Fruit fly (Drosophila melanogaster): Measurements from ENCODE around the gene CG5966.
A peak's percentile ranks its signal among the peaks of the same experiment; 100 is the strongest.

CG5966 gene

DNA sequence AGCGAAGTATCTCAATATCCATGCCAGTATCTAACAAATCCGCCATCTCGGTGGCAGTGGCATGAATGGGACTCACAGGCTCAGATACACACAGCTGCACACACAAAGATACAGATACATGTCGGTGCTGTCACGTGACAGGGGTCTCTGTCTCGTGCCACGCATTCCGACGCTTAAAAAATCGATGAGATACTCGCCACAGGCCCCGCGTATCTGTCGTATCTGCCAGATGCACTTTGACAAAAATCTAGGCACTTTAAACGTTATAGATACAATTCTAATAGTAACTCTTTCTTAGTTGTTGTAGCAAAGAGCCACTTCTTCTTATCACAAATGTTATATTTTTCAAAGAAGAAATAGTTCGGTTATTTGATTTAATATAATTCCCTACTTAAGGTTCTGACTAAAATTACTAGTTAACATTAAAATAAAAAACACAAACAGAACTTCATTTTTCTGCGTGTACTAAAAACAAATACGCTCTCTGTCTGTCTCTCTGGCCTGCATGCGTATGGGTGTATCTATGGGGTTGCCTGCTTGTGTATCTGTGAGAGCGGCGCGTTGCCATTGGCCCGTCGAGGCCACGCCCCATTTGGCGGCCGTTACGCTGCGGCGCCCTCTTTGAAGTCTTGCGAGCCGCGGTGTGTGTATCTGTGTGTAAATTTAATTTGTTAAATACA is 12.3 kb downstream of the CG5966 start, which contains the start of gene CG4766:
CG4766 (minus strand) TSS at position 51 of the 680 bp plus-strand sequence.
- TF ChIP-seq noc (tag; optimal IDR thresholded peaks at IDR 0.05), result peak; percentile 43

DNA sequence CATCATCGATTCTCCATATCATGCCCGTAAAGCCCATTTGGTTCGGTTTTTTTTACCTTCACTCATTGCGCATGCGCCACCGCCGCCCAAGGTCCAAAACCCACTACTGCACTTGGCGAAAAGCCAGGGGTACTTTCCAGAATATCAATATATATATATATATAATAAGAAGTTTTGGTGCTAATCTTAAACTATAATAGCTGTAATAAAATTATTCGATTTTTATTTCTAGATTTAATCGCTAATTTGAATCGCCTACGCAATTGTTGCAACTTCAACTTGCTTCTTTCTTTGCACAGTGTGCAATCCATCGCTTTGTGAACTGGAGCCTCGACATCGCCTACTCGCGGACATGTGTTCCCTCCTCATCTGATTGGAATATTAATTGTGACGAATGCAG is 15.2 kb downstream of the CG5966 start:
- TF ChIP-seq noc (tag; optimal IDR thresholded peaks at IDR 0.05), result no peak

DNA sequence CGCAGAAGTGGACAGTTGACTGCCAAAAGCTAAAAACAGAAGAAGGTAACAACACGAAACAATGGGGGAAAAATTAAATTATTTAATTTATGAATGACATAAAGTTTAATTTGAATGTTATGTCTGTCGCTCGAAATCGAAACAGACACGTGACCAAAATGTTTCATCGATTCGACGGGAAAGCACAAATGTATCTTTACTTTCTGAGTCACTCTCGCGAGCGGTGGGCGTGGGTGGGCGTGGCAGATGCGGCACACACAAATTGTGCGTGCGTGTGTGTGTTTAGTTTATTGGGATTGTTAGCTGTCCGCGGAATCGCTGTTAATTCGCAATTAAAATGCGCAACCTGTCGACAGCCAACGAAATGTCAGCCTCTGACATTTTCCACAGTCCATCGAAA is 18.9 kb downstream of the CG5966 start:
- TF ChIP-seq noc (tag; optimal IDR thresholded peaks at IDR 0.05), result no peak

DNA sequence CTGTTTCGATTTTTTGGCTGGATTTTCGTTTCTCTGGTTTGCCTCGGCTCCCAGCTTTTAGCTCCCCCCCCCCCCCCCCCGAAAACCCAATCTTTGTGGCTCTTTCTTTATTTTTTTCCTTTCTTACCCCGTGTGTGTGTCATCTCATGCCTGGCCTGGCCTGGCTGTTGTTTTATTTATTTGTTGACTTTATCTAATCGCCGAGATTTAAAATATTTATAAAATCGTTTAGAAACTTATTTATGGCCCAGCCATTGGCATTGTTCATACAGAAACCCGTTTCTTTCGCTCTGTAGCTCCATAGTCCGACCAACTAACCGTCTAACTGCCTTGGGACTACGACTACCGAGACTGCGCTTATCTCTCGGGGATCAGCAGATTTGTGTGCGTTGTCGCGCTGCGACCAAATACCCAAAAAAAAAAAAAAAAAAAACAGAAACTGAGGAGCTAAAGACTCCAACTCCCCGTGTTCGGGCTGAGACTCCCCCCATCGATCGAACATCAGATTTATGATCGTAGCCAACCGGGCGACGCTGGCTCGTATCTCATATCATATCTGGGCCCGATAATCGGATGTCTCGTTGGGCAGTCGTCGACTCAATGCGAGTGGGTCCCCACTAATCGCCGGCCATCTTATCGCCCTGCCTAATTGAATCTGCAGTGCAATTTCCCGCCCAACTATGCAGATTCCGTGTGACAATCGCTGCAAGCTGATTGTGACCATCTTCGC is 22.1 kb downstream of the CG5966 start:
- TF ChIP-seq noc (tag; optimal IDR thresholded peaks at IDR 0.05), result peak; percentile 60

DNA sequence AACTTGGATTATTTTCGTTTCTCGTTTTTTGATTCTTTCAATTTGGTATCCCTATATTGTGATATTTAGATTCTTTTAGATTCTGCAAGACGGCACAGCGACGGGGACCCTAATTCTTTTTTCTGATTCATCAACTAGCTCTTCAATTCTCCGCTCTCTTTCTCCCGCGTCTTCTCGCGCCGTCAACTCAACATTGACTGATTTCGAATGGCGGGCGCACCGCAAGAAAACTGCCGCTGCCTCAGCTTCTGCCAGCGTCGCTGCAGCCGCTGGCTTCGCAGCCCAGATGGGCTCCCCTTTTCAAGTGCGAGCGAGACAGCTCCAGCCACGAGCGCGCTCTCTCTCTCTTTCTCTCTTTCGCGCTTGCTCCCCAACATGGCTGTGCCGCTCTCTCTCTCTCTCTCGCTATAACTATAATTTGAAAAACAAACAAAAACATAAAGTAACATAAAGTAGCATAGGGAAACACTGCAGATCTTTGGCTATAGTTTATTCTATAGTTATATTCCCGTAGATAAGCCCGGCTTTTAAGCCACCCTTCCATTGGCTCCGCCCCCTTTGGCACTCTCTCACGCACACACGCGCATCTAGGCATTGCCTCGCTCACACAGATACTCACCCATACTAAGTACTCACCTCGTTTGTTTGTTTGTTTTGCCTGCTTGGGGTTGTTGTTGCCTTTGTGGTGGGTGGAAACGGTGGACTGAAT is 24.5 kb downstream of the CG5966 start, which contains the start of gene mab-21:
mab-21 (minus strand) TSS at position 206 of the 709 bp plus-strand sequence.
- TF ChIP-seq noc (tag; optimal IDR thresholded peaks at IDR 0.05), result no peak

DNA sequence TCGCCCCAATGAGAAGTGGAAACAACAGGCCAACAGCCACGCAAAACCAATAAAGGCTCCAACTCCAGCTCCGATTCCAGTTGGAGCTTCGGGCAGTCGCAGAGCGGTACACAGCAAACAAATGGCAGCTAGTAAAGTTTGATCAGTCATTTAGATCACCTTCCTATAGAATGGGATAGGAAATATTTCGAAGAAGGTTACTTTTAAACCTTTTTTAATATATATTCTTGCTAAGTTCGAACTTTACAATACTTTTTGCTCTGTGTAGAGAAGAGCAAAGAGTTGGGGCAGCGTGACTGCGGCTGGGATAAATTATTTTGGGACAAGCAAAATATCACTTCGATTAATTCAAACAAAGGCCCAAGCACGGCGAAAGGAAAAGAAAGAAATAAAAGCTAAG is 31.7 kb downstream of the CG5966 start:
- TF ChIP-seq noc (tag; optimal IDR thresholded peaks at IDR 0.05), result no peak

DNA sequence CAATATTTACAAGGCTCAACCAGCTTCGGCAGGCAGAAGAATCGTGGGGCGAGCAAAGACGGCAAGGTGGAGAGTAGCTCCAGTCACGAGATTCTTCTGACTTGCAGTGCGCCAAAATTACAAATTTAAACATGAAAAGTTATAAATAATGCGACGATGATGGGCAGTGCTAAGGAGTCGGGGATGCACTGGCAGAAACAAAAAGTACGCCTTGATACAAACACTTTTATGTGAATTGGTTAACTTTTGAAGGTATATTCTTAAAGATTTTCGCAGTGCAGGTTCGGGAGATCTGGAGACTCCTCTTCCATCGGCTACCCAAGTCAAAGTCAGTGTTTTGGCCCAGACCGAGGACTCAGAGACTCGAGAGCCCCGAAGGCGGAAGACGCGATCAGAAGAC is 32.8 kb downstream of the CG5966 start:
- TF ChIP-seq noc (tag; optimal IDR thresholded peaks at IDR 0.05), result no peak

DNA sequence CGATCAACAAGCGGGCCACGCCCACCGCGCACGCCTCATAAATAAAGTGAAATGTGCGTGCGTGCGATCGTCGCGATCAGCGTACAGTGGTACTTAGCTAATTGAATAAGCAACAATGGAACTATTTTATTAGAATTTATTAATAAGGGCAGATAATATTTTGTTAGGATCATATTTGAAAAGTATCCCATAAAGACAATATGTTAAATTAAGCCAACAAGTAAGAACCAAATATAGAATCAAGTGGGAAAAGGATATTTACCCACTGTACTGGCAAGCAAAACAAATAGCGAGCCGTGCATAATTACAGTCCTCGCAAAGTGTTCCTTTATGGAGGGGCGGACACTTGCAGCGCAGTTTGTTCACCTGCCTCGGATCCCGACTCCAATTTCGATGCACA is 33.5 kb downstream of the CG5966 start:
- TF ChIP-seq noc (tag; optimal IDR thresholded peaks at IDR 0.05), result no peak

DNA sequence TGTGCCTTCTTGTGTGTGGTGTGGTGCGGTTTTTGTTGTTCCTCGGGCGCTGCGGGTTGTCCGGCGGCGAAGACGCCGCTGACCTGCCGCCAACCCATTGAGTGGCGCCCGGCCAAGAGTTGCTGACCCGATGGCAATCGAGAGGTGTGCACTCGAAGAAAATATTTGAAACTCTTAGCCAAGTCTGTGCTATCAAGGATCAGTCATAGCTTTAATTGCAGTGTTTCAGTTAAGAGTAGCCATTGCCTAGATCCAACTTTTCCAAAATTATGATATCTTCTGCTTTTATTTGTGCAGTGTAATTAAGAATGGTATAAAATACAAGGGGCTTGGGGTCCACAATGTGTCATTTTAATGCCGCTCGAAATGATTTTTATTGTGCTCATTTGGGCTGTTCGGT is 36.0 kb downstream of the CG5966 start:
- no peak for TF ChIP-seq noc (tag; optimal IDR thresholded peaks at IDR 0.05)

DNA sequence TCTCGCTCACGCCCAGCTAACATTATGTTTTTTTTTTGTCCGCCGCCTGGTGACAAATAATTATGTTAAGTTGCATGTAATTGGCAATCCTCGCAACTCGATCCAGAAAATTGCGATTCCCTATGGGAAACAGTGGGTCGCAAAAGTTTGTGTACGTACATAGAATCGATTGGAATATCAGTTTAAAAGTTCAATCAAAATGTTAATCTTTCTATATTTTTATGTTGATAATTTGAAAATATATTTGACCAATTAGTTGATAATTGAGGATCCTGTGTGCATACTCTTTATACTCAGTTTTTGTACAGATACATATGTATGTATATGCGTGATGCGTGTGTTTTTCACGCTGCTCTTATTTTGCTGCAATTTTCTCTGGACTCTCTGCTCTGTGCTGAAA is 39.3 kb downstream of the CG5966 start:
- no peak for TF ChIP-seq noc (tag; optimal IDR thresholded peaks at IDR 0.05)

DNA sequence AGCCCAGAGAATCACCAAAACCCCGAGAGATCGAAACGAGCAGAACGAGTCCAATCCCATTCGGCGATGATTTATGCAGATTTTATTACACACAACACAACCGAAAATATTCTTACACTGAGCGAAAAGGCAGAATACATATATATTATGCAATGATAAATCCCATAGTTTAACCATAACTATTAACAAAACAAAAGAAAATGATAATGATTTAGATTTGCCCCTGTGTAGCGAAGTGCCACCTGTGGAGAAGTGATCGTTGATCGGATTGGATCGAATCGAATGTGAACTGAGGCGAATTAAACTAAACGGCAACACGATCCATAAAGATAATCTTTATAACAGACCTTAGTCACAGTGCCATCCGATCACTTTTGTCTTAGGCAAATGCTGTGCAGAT is 40.4 kb downstream of the CG5966 start:
- TF ChIP-seq noc (tag; optimal IDR thresholded peaks at IDR 0.05), result no peak

DNA sequence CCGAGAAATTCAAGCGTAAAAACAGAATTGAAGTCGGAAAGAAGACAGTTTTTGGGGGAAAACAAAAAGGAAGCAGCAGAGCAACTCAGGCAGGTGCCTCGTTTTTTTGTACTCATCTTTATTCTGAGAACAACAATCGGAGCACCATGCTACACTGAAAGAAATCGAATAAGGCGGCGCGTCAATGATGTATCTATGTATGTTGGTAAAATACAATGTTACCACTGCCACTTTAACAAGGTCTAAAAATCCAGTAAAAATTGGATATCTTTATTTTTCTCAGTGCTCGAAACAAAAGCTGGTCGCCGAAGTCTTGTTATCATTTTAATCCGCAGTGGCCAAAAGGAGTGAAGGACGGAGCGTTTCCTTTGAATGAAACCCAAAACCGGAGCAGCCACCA is 41.4 kb downstream of the CG5966 start:
- no peak for TF ChIP-seq noc (tag; optimal IDR thresholded peaks at IDR 0.05)

DNA sequence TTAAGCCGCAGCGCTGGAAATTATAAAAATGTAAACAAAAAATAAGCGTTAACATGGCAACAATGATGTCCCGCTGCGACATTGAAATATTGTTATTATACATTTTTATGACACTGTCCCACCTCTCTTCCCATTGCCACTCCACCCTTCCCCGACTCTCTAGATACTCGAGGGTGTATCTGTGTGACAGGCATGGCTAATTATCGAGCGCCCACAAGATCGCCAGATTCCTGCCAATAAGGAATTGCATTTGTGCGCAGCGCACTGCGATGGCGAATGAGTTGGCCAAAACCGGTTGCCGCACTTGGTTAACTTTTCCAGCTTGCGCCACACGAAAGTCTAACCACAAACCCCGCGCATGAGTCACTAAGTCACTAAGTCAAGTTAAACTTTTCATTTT is 42.0 kb downstream of the CG5966 start:
- TF ChIP-seq noc (tag; optimal IDR thresholded peaks at IDR 0.05), result no peak

DNA sequence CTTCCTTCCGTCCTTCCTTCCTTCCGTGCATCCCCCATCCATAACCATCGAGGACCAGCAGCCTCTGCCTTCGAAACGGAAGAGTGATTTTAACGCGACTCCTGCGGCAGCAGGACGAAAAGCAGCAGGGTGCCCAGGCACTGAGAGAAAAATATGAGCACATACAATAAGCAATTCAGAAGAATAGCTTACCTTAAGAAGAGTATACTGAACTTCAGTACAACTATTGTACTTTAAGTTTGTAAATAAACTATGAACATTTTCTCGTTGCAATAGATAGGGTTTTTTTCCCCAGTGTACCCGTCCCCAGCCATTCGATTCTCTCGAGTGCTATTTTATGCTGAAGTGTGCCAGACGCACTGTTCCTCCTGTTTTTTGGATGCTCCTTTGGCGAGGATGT is 43.1 kb downstream of the CG5966 start:
- no peak for TF ChIP-seq noc (tag; optimal IDR thresholded peaks at IDR 0.05)

DNA sequence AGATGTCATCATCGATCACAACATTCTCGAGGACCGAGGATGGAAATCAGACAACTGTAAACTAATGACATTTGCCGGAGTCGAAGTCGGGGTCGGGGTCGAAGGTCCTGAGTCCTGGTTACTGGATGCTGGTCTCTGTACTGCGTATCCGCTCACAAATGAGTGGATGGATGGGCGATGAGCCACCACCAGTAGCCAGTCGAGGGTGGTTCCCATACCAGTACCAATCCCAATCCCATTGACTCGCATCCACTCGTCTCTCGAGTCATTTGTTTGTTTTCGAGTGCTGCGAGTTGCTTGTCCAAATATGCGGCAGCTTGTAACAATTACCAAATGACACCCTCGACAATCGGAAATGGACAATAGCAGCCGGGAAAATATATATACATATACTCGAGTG is 44.2 kb downstream of the CG5966 start:
- no peak for TF ChIP-seq noc (tag; optimal IDR thresholded peaks at IDR 0.05)

DNA sequence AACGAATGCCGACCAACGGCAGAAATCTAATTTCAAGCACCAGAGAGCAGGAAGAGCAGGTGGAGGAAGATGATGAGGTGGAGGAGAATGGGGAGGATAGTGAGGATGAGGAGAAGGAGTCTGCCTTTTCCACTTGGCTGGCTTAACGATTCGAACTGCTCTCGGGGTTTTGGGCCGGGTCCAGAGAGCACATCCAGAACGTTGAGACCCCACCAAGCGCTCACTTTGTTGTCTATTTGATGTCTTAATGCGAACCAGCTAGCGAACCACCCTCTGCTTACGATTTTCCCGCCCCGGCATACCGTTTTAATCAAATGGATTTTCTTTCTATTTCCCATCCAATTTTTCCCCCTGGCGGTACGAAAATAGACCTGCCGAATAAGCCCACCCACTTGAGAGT is 46.1 kb downstream of the CG5966 start:
- no peak for TF ChIP-seq noc (tag; optimal IDR thresholded peaks at IDR 0.05)

DNA sequence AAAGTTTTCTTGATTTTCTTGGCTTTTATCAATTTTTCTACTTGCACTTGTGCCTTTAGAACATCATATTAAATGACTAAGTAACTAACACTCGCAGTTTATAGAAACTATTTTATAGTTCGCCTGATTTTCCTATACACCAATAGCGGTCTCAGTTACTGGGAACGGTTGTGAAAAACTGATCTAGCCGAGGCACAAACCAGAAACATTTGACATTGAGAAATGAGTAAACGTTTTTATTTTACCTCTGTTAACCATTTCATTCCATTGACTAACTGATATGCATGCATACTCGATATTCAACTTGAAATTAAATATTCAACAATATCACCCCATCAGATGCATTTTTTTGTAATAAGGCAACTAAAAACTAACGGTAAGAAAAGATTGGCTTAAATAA is 46.8 kb downstream of the CG5966 start:
- no peak for TF ChIP-seq noc (tag; optimal IDR thresholded peaks at IDR 0.05)

All from whole organism, larva.